Fruit fly (Drosophila melanogaster) Kc167 (cell line): ENCODE results near the gene CG17032.

Experiments
- Myc ChIP-seq: fragments of >200 bp; optimal IDR thresholded peaks from 2 replicates; lab custom pipeline; 2017; ENCODE audit warnings: missing external identifiers
- Sin3A ChIP-seq: fragments of >200 bp; optimal IDR thresholded peaks from 2 replicates; lab custom pipeline; 2018; ENCODE audit warnings: missing external identifiers
- h ChIP-seq: fragments of >200 bp; optimal IDR thresholded peaks from 3 replicates; lab custom pipeline; 2018; ENCODE audit warnings: missing external identifiers
- psq ChIP-seq: fragments of >200 bp; optimal IDR thresholded peaks from 2 replicates; lab custom pipeline; 2017; ENCODE audit warnings: missing external identifiers
- ttk ChIP-seq: sonication (Bioruptor generic); optimal IDR thresholded peaks from 2 replicates; lab custom pipeline; 2017; ENCODE audit warnings: missing external identifiers

dm6 chr3L:15979912-15980311, 21.3 kb downstream of the CG17032 start, which contains the start of gene CG17027:
- TF ChIP-seq psq (lab: Kevin White, UChicago) (no peak), h (lab: Kevin White, UChicago) (no peak), ttk (no peak), Myc (lab: Kevin White, UChicago) (no peak), Sin3A (no peak)
